2 worm cellular contexts compared by ENCODE assay signal in genomic region chrIV:11955592-11955991, ce11.
TF ChIP-seq lines count a peak whose summit lies in the region.

No protein-coding gene starts in this region.

TF ChIP-seq in whole organism, L1 larva, 84 proteins besides CTCF, POLR2A, EP300 and RAD21 (continued from another document):
- peak; percentile 13 for TF ChIP-seq swsn-7 (tag; optimal IDR thresholded peaks at IDR 0.05; lab: Kevin White, UChicago)
- TF ChIP-seq hlh-17 (GFP tag; optimal IDR thresholded peaks at IDR 0.05; lab: Kevin White, UChicago; ENCODE audit: borderline replicate concordance), result no peak
- peak; percentile 21 to 29 for TF ChIP-seq lsy-2 (tag; optimal IDR thresholded peaks at IDR 0.05; lab: Kevin White, UChicago)
- peak; percentile 83 for TF ChIP-seq nhr-20 (tag; optimal IDR thresholded peaks at IDR 0.05; lab: Kevin White, UChicago)
- TF ChIP-seq nhr-85 (tag; lab: Kevin White, UChicago), result no peak
- TF ChIP-seq nhr-71 (tag; optimal IDR thresholded peaks at IDR 0.05; lab: Kevin White, UChicago), result peak; percentile 74
- TF ChIP-seq nhr-19 (GFP tag; conservative IDR thresholded peaks at IDR 0.05; lab: Robert Waterston, UW), result peak; percentile 30; the same call in 1 of the 2 replicates
- TF ChIP-seq lir-3 (tag; optimal IDR thresholded peaks at IDR 0.05; lab: Kevin White, UChicago; ENCODE audit: poor library complexity), result no peak
- TF ChIP-seq fkh-10 (GFP tag; optimal IDR thresholded peaks at IDR 0.05; lab: Kevin White, UChicago), result no peak
- no peak for TF ChIP-seq nhr-237 (tag; optimal IDR thresholded peaks at IDR 0.05; lab: Kevin White, UChicago)
- peak; percentile 14 for TF ChIP-seq nhr-47 (tag; optimal IDR thresholded peaks at IDR 0.05; lab: Kevin White, UChicago)
- no peak for TF ChIP-seq nhr-77 (tag; optimal IDR thresholded peaks at IDR 0.05; lab: Kevin White, UChicago)
- no peak for TF ChIP-seq Y116A8C.19 (tag; optimal IDR thresholded peaks at IDR 0.05; lab: Kevin White, UChicago; ENCODE audit: borderline replicate concordance)
- TF ChIP-seq F16B12.6 (tag; optimal IDR thresholded peaks at IDR 0.05; lab: Kevin White, UChicago), result no peak
- no peak for TF ChIP-seq hlh-4 (tag; optimal IDR thresholded peaks at IDR 0.05; lab: Kevin White, UChicago)
- no peak for TF ChIP-seq aha-1 (tag; optimal IDR thresholded peaks at IDR 0.05; lab: Kevin White, UChicago)
- TF ChIP-seq blmp-1 (tag; optimal IDR thresholded peaks at IDR 0.05; lab: Kevin White, UChicago), result peak; percentile 67
- TF ChIP-seq C16A3.4 (tag; optimal IDR thresholded peaks at IDR 0.05; lab: Kevin White, UChicago), result no peak
- peak; percentile 80 for TF ChIP-seq ama-1 (optimal IDR thresholded peaks at IDR 0.05; lab: Kevin White, UChicago)
- 0 out of 2 replicates have a peak, but pooled peaks have one; percentile 24 for TF ChIP-seq grh-1 (GFP tag; IDR thresholded peaks at IDR 0.05; lab: Robert Waterston, UW)
- no peak for TF ChIP-seq ceh-88 (GFP tag; IDR thresholded peaks at IDR 0.05; lab: Robert Waterston, UW)
- no peak for TF ChIP-seq dsc-1 (tag; optimal IDR thresholded peaks at IDR 0.05; lab: Kevin White, UChicago)
- TF ChIP-seq mef-2 (tag; optimal IDR thresholded peaks at IDR 0.05; lab: Kevin White, UChicago), result no peak
- TF ChIP-seq efl-3 (GFP tag; optimal IDR thresholded peaks at IDR 0.05; lab: Kevin White, UChicago), result no peak
- TF ChIP-seq ztf-11 (tag; optimal IDR thresholded peaks at IDR 0.05; lab: Kevin White, UChicago), result no peak
- peak; percentile 54 for TF ChIP-seq tlp-1 (tag; optimal IDR thresholded peaks at IDR 0.05; lab: Kevin White, UChicago)
- no peak for TF ChIP-seq isw-1 (GFP tag; IDR thresholded peaks at IDR 0.05; lab: Robert Waterston, UW)
- TF ChIP-seq fos-1 (tag; optimal IDR thresholded peaks at IDR 0.05; lab: Kevin White, UChicago), result no peak
- TF ChIP-seq pqm-1 (tag; optimal IDR thresholded peaks at IDR 0.05; lab: Kevin White, UChicago), result no peak
- TF ChIP-seq egl-27 (tag; optimal IDR thresholded peaks at IDR 0.05; lab: Kevin White, UChicago), result no peak
- TF ChIP-seq pax-3 (tag; optimal IDR thresholded peaks at IDR 0.05; lab: Kevin White, UChicago), result peak; percentile 37
- peak; percentile 50 for TF ChIP-seq snu-23 (GFP tag; optimal IDR thresholded peaks at IDR 0.05; lab: Kevin White, UChicago)
- peak in 1 of 2 experiments; percentile 50 for TF ChIP-seq lin-35 (GFP tag; optimal IDR thresholded peaks at IDR 0.05; lab: Kevin White, UChicago)
- TF ChIP-seq C34B4.2 (tag; optimal IDR thresholded peaks at IDR 0.05; lab: Kevin White, UChicago), result no peak
- no peak for TF ChIP-seq nhr-84 (tag; optimal IDR thresholded peaks at IDR 0.05; lab: Kevin White, UChicago)
- no peak for TF ChIP-seq unc-86 (tag; optimal IDR thresholded peaks at IDR 0.05; lab: Kevin White, UChicago)
- no peak for TF ChIP-seq zip-4 (GFP tag; optimal IDR thresholded peaks at IDR 0.05; lab: Kevin White, UChicago)
- peak in 1 of 2 experiments; percentile 15 for TF ChIP-seq efl-1 (optimal IDR thresholded peaks at IDR 0.05; lab: Kevin White, UChicago)
- TF ChIP-seq efl-1 (GFP tag; optimal IDR thresholded peaks at IDR 0.05 in 1 of 2; lab: Kevin White, UChicago), result no peak

TF ChIP-seq in whole organism, young adult, 124 proteins besides CTCF, POLR2A, EP300 and RAD21 (continued from another document):
- TF ChIP-seq lin-54 (GFP tag; optimal IDR thresholded peaks at IDR 0.05; lab: Kevin White, UChicago) (peak; percentile 64), Y67H2A.10 (GFP tag; conservative IDR thresholded peaks at IDR 0.05; lab: Robert Waterston, UW) (no peak), nfya-2 (GFP tag; IDR thresholded peaks at IDR 0.05; lab: Robert Waterston, UW) (no peak), ceh-91 (GFP tag; IDR thresholded peaks at IDR 0.05; lab: Robert Waterston, UW) (no peak), ceh-58 (GFP tag; IDR thresholded peaks at IDR 0.05; lab: Robert Waterston, UW) (no peak), snpc-3.4 (tag; optimal IDR thresholded peaks at IDR 0.05; lab: Kevin White, UChicago) (peak; percentile 1), sea-2 (GFP tag; IDR thresholded peaks at IDR 0.05; lab: Robert Waterston, UW) (no peak), K12H6.12 (tag; optimal IDR thresholded peaks at IDR 0.05; lab: Kevin White, UChicago) (no peak), F22D6.2 (tag; optimal IDR thresholded peaks at IDR 0.05; lab: Kevin White, UChicago) (no peak), zim-3 (tag; optimal IDR thresholded peaks at IDR 0.05; lab: Kevin White, UChicago) (peak; percentile 49), die-1 (tag; optimal IDR thresholded peaks at IDR 0.05; lab: Kevin White, UChicago) (peak; percentile 28), Y79H2A.3 (GFP tag; conservative IDR thresholded peaks at IDR 0.05; lab: Robert Waterston, UW) (0 out of 2 replicates have a peak, but pooled peaks have one; percentile 54), hlh-12 (tag; optimal IDR thresholded peaks at IDR 0.05; lab: Kevin White, UChicago) (no peak), dpl-1 (GFP tag; optimal IDR thresholded peaks at IDR 0.05; lab: Kevin White, UChicago) (no peak), cebp-2 (GFP tag; IDR thresholded peaks at IDR 0.05; lab: Robert Waterston, UW) (no peak), repo-1 (tag; optimal IDR thresholded peaks at IDR 0.05; lab: Kevin White, UChicago) (peak; percentile 81), nhr-179 (tag; optimal IDR thresholded peaks at IDR 0.05; lab: Kevin White, UChicago) (no peak), lin-40 (tag; optimal IDR thresholded peaks at IDR 0.05; lab: Kevin White, UChicago) (peak; percentile 58), lin-26 (GFP tag; IDR thresholded peaks at IDR 0.05; lab: Robert Waterston, UW) (no peak), dpff-1 (tag; optimal IDR thresholded peaks at IDR 0.05; lab: Kevin White, UChicago) (no peak), egrh-3 (GFP tag; IDR thresholded peaks at IDR 0.05; lab: Robert Waterston, UW) (no peak), lag-1 (GFP tag; IDR thresholded peaks at IDR 0.05; lab: Robert Waterston, UW) (no peak), ztf-22 (GFP tag; optimal IDR thresholded peaks at IDR 0.05; lab: Kevin White, UChicago) (peak; percentile 71), mxl-1 (tag; optimal IDR thresholded peaks at IDR 0.05; lab: Kevin White, UChicago) (no peak), K11D2.4 (GFP tag; IDR thresholded peaks at IDR 0.05; lab: Robert Waterston, UW) (0 out of 2 replicates have a peak, but pooled peaks have one; percentile 22), ztf-18 (tag; optimal IDR thresholded peaks at IDR 0.05; lab: Kevin White, UChicago) (peak; percentile 26), B0019.2 (GFP tag; conservative IDR thresholded peaks at IDR 0.05; lab: Robert Waterston, UW) (no peak), nfyb-1 (GFP tag; IDR thresholded peaks at IDR 0.05; lab: Robert Waterston, UW) (no peak), mcd-1 (GFP tag; IDR thresholded peaks at IDR 0.05; lab: Robert Waterston, UW) (peak; percentile 44; the same call in 1 of the 2 replicates), gei-17 (GFP tag; optimal IDR thresholded peaks at IDR 0.05; lab: Kevin White, UChicago) (no peak), fkh-3 (tag; optimal IDR thresholded peaks at IDR 0.05; lab: Kevin White, UChicago) (no peak), mes-4 (tag; optimal IDR thresholded peaks at IDR 0.05; lab: Kevin White, UChicago) (no peak), C17E4.6 (GFP tag; IDR thresholded peaks at IDR 0.05; lab: Robert Waterston, UW) (no peak), lir-1 (GFP tag; conservative IDR thresholded peaks at IDR 0.05; lab: Robert Waterston, UW) (no peak), F57A8.1 (GFP tag; optimal IDR thresholded peaks at IDR 0.05; lab: Kevin White, UChicago) (no peak), aptf-3 (GFP tag; IDR thresholded peaks at IDR 0.05; lab: Robert Waterston, UW) (no peak), sdz-38 (tag; optimal IDR thresholded peaks at IDR 0.05; lab: Kevin White, UChicago) (no peak), F10E7.11 (tag; optimal IDR thresholded peaks at IDR 0.05; lab: Kevin White, UChicago) (no peak), lin-35 (GFP tag; optimal IDR thresholded peaks at IDR 0.05; lab: Kevin White, UChicago) (peak in 1 of 3 experiments; percentile 53), ztf-6 (GFP tag; IDR thresholded peaks at IDR 0.05; lab: Robert Waterston, UW) (no peak), him-1 (tag; optimal IDR thresholded peaks at IDR 0.05; lab: Kevin White, UChicago) (no peak), pha-4 (tag; optimal IDR thresholded peaks at IDR 0.05; lab: Kevin White, UChicago) (peak; percentile 71), F23B12.7 (tag; optimal IDR thresholded peaks at IDR 0.05; lab: Kevin White, UChicago; ENCODE audit: insufficient read depth) (peak; percentile 8), hrde-1 (tag; optimal IDR thresholded peaks at IDR 0.05; lab: Kevin White, UChicago; ENCODE audit: borderline replicate concordance) (peak; percentile 16), madf-8 (GFP tag; conservative IDR thresholded peaks at IDR 0.05; lab: Robert Waterston, UW) (no peak), egl-44 (GFP tag; IDR thresholded peaks at IDR 0.05; lab: Robert Waterston, UW) (0 out of 2 replicates have a peak, but pooled peaks have one; percentile 17), madf-3 (GFP tag; IDR thresholded peaks at IDR 0.05; lab: Robert Waterston, UW) (peak; percentile 67; the same call in 1 of the 2 replicates), ama-1 (optimal IDR thresholded peaks at IDR 0.05; lab: Kevin White, UChicago) (peak; percentile 64), ama-1 (GFP tag; optimal IDR thresholded peaks at IDR 0.05; lab: Kevin White, UChicago) (peak in 1 of 2 experiments; percentile 24), attf-3 (GFP tag; conservative IDR thresholded peaks at IDR 0.05; lab: Robert Waterston, UW) (no peak), lsy-27 (tag; optimal IDR thresholded peaks at IDR 0.05; lab: Kevin White, UChicago; ENCODE audit: borderline replicate concordance, insufficient read depth) (no peak), zfh-2 (GFP tag; conservative IDR thresholded peaks at IDR 0.05; lab: Robert Waterston, UW) (no peak), rcor-1 (GFP tag; IDR thresholded peaks at IDR 0.05; lab: Robert Waterston, UW) (0 out of 2 replicates have a peak, but pooled peaks have one; percentile 16), aptf-2 (GFP tag; conservative IDR thresholded peaks at IDR 0.05; lab: Robert Waterston, UW) (no peak), attf-6 (GFP tag; IDR thresholded peaks at IDR 0.05; lab: Robert Waterston, UW) (peak; percentile 51; the same call in 1 of the 2 replicates), nhr-80 (tag; optimal IDR thresholded peaks at IDR 0.05; lab: Kevin White, UChicago) (peak; percentile 95), Y56A3A.18 (GFP tag; IDR thresholded peaks at IDR 0.05; lab: Robert Waterston, UW) (peak; percentile 67), nhr-27 (tag; optimal IDR thresholded peaks at IDR 0.05; lab: Kevin White, UChicago) (no peak), D2030.7 (GFP tag; IDR thresholded peaks at IDR 0.05; lab: Robert Waterston, UW) (0 out of 2 replicates have a peak, but pooled peaks have one; percentile 20), unc-130 (GFP tag; optimal IDR thresholded peaks at IDR 0.05; lab: Kevin White, UChicago) (no peak), B0336.3 (GFP tag; IDR thresholded peaks at IDR 0.05; lab: Robert Waterston, UW) (0 out of 2 replicates have a peak, but pooled peaks have one; percentile 22)
